Worm (Caenorhabditis elegans) whole organism, late embryonic: ENCODE data around the gene ppk-2.

Source experiments
- C38D4.7 ChIP-seq: fragments of 200-800 bp; sonication (Bioruptor generic); optimal IDR thresholded peaks from 2 replicates; lab custom pipeline; 2018; ENCODE audit warnings: mild to moderate bottlenecking, missing genetic modification characterization, moderate library complexity, missing compliant biosample characterization
- T23F11.4 ChIP-seq: fragments of 200-800 bp; sonication (Bioruptor generic); optimal IDR thresholded peaks from 2 replicates; lab custom pipeline; 2018; ENCODE audit warnings: mild to moderate bottlenecking, missing genetic modification characterization, missing compliant biosample characterization
- ahr-1 ChIP-seq: sonication (generic microtip); optimal IDR thresholded peaks from 2 replicates; lab custom pipeline; 2016; ENCODE audit warnings: missing genetic modification characterization, missing compliant biosample characterization
- ceh-14 ChIP-seq: sonication (generic microtip); optimal IDR thresholded peaks from 2 replicates; lab custom pipeline; 2016; ENCODE audit warnings: missing genotype, missing genetic modification characterization, missing compliant biosample characterization
- ceh-19 ChIP-seq: fragments of 200-800 bp; sonication (Bioruptor generic); optimal IDR thresholded peaks from 2 replicates; lab custom pipeline; 2018; ENCODE audit warnings: mild to moderate bottlenecking, missing genetic modification characterization, missing compliant biosample characterization
- ceh-2 ChIP-seq: sonication (generic microtip); optimal IDR thresholded peaks from 2 replicates; lab custom pipeline; 2016; ENCODE audit warnings: missing genotype, missing genetic modification characterization, missing compliant biosample characterization
- ceh-22 ChIP-seq: sonication (generic microtip); optimal IDR thresholded peaks from 2 replicates; lab custom pipeline; 2017; ENCODE audit warnings: missing biosample characterization, missing genetic modification characterization
- ceh-24 ChIP-seq: sonication (generic microtip); optimal IDR thresholded peaks from 2 replicates; lab custom pipeline; 2016; ENCODE audit warnings: mild to moderate bottlenecking, missing genetic modification characterization, missing compliant biosample characterization
- ceh-31 ChIP-seq: sonication (generic microtip); optimal IDR thresholded peaks from 2 replicates; lab custom pipeline; 2016; ENCODE audit warnings: missing genetic modification characterization, missing compliant biosample characterization
- ceh-45 ChIP-seq: fragments of 200-800 bp; sonication (Bioruptor generic); IDR thresholded peaks from 2 replicates; pipeline ENCODE4 v1.3.6; 2022; ENCODE audit warnings: missing genetic modification reagents, missing genetic modification characterization, missing compliant biosample characterization
- ceh-48 ChIP-seq: sonication (generic microtip); optimal IDR thresholded peaks from 2 replicates; lab custom pipeline; 2016; ENCODE audit warnings: missing genetic modification characterization, inconsistent platforms, missing compliant biosample characterization
- che-1 ChIP-seq: sonication (generic microtip); optimal IDR thresholded peaks from 2 replicates; lab custom pipeline; 2016; ENCODE audit warnings: mild to moderate bottlenecking, missing genetic modification characterization, missing compliant biosample characterization
- dmd-4 ChIP-seq: sonication (generic microtip); optimal IDR thresholded peaks from 2 replicates; lab custom pipeline; 2016; ENCODE audit warnings: borderline replicate concordance, missing genetic modification characterization, missing compliant biosample characterization
- dve-1 ChIP-seq: sonication (generic microtip); optimal IDR thresholded peaks from 2 replicates; lab custom pipeline; 2017; ENCODE audit warnings: antibody characterized with exemption, mild to moderate bottlenecking, missing genetic modification characterization, missing compliant biosample characterization
- elt-2 ChIP-seq: sonication (generic microtip); optimal IDR thresholded peaks from 2 replicates; lab custom pipeline; 2016; ENCODE audit warnings: missing genetic modification reagents, missing genetic modification characterization, missing compliant biosample characterization
- elt-4 ChIP-seq: sonication (generic microtip); optimal IDR thresholded peaks from 2 replicates; lab custom pipeline; 2016; ENCODE audit warnings: missing genetic modification characterization, missing compliant biosample characterization
- eyg-1 ChIP-seq: sonication (generic microtip); optimal IDR thresholded peaks from 2 replicates; lab custom pipeline; 2016; ENCODE audit warnings: missing genotype, missing genetic modification characterization, missing compliant biosample characterization
- fkh-10 ChIP-seq: fragments of 150-350 bp; optimal IDR thresholded peaks from 2 replicates; lab custom pipeline; 2014; ENCODE audit warnings: missing biosample characterization, missing genetic modification reagents, missing genetic modification characterization
- fkh-6 ChIP-seq: sonication (generic microtip); optimal IDR thresholded peaks from 2 replicates; lab custom pipeline; 2016; ENCODE audit warnings: missing genetic modification characterization, missing compliant biosample characterization
- hlh-13 ChIP-seq: fragments of 200-800 bp; sonication (Bioruptor generic); optimal IDR thresholded peaks from 2 replicates; lab custom pipeline; 2018; ENCODE audit warnings: mild to moderate bottlenecking, missing genetic modification characterization, missing compliant biosample characterization
- hlh-15 ChIP-seq: sonication (generic microtip); optimal IDR thresholded peaks from 2 replicates; lab custom pipeline; 2016; ENCODE audit warnings: missing genetic modification characterization, missing compliant biosample characterization
- lim-6 ChIP-seq: sonication (generic microtip); optimal IDR thresholded peaks from 2 replicates; lab custom pipeline; 2016; ENCODE audit warnings: missing genetic modification characterization, missing compliant biosample characterization
- lin-11 ChIP-seq: fragments of 200-800 bp; sonication (Bioruptor generic); optimal IDR thresholded peaks from 2 replicates; lab custom pipeline; 2018; ENCODE audit warnings: mild to moderate bottlenecking, missing genetic modification characterization, missing compliant biosample characterization
- madf-2 ChIP-seq: sonication (generic microtip); optimal IDR thresholded peaks from 2 replicates; lab custom pipeline; 2017; ENCODE audit warnings: missing genetic modification characterization, missing compliant biosample characterization
- mec-3 ChIP-seq: sonication (generic microtip); optimal IDR thresholded peaks from 2 replicates; lab custom pipeline; 2016; ENCODE audit warnings: borderline replicate concordance, missing genetic modification characterization, missing compliant biosample characterization
- nfya-1 ChIP-seq: sonication (generic microtip); optimal IDR thresholded peaks from 2 replicates; lab custom pipeline; 2017; ENCODE audit warnings: missing genetic modification characterization, mild to moderate bottlenecking, missing compliant biosample characterization, antibody characterized with exemption, moderate library complexity
- nhr-11 ChIP-seq: fragments of 150-350 bp; optimal IDR thresholded peaks from 2 replicates; lab custom pipeline; 2014; ENCODE audit warnings: missing biosample characterization, missing genetic modification characterization
- npax-4 ChIP-seq: sonication (generic microtip); optimal IDR thresholded peaks from 2 replicates; lab custom pipeline; 2016; ENCODE audit warnings: missing genetic modification characterization, missing compliant biosample characterization
- pha-2 ChIP-seq: sonication (generic microtip); optimal IDR thresholded peaks from 2 replicates; lab custom pipeline; 2017; ENCODE audit warnings: mild to moderate bottlenecking, missing genetic modification characterization, missing compliant biosample characterization
- pros-1 ChIP-seq: fragments of 150-350 bp; optimal IDR thresholded peaks from 2 replicates; lab custom pipeline; 2014; ENCODE audit warnings: missing biosample characterization, missing genetic modification reagents, missing genetic modification characterization
- rnt-1 ChIP-seq: sonication (generic microtip); optimal IDR thresholded peaks from 2 replicates; lab custom pipeline; 2016; ENCODE audit warnings: missing genetic modification characterization, missing compliant biosample characterization
- sdc-2 ChIP-seq: sonication (generic microtip); optimal IDR thresholded peaks from 2 replicates; lab custom pipeline; 2016; ENCODE audit warnings: missing genotype, missing genetic modification characterization, missing compliant biosample characterization
- sox-2 ChIP-seq: fragments of 200-800 bp; sonication (Bioruptor generic); IDR thresholded peaks from 2 replicates; pipeline ENCODE4 v1.3.6; 2022; ENCODE audit warnings: missing genetic modification reagents, missing genetic modification characterization, missing compliant biosample characterization
- sox-4 ChIP-seq: sonication (generic microtip); optimal IDR thresholded peaks from 2 replicates; lab custom pipeline; 2017; ENCODE audit warnings: mild to moderate bottlenecking, missing genetic modification characterization, inconsistent platforms, missing compliant biosample characterization
- tbx-2 ChIP-seq: sonication (generic microtip); optimal IDR thresholded peaks from 2 replicates; lab custom pipeline; 2016; ENCODE audit warnings: missing genetic modification characterization, missing compliant biosample characterization
- tbx-7 ChIP-seq: sonication (generic microtip); optimal IDR thresholded peaks from 2 replicates; lab custom pipeline; 2016; ENCODE audit warnings: missing genotype, missing genetic modification characterization, missing compliant biosample characterization
- ttx-3 ChIP-seq: sonication (generic microtip); optimal IDR thresholded peaks from 2 replicates; lab custom pipeline; 2016; ENCODE audit warnings: missing genetic modification reagents, missing genetic modification characterization, missing compliant biosample characterization
- unc-42 ChIP-seq: sonication (generic microtip); optimal IDR thresholded peaks from 2 replicates; lab custom pipeline; 2016; ENCODE audit warnings: missing genotype, missing genetic modification characterization, missing compliant biosample characterization
- unc-55 ChIP-seq: sonication (generic microtip); optimal IDR thresholded peaks from 2 replicates; lab custom pipeline; 2017; ENCODE audit warnings: missing biosample characterization, missing genetic modification reagents, missing genetic modification characterization
- unc-86 ChIP-seq: sonication (generic microtip); optimal IDR thresholded peaks from 2 replicates; lab custom pipeline; 2016; ENCODE audit warnings: missing genetic modification characterization, missing compliant biosample characterization
- zip-5 ChIP-seq: sonication (generic microtip); optimal IDR thresholded peaks from 2 replicates; lab custom pipeline; 2016; ENCODE audit warnings: missing genetic modification characterization, missing compliant biosample characterization
- ztf-16 ChIP-seq: sonication (generic microtip); optimal IDR thresholded peaks from 2 replicates; lab custom pipeline; 2017; ENCODE audit warnings: missing genetic modification characterization, missing compliant biosample characterization

ppk-2 gene

DNA sequence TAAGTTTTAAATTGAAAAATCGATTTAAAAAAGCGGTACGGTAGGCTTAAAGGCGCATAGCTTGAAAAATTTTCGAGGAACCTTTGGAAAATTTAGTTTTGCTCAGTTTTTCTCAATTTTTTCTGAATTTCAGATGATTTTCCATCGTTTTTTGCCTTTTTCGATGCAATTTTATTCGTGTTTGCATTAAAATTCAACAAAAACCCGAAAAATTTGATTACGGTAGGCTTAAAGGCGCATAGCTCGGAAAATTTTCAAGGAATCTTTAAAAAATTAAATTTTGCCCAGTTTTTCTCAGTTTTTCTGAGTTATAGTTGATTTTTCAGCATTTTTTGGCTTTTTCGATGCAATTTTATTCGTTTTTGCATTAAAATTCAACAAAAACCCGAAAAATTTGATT lies 785 bp upstream of the ppk-2 start:
- TF ChIP-seq nfya-1 (tag; lab: Kevin White, UChicago) (no peak), nhr-11 (tag; lab: Kevin White, UChicago) (no peak), C38D4.7 (GFP tag; lab: Kevin White, UChicago) (no peak), elt-2 (tag; lab: Kevin White, UChicago) (no peak), ztf-16 (tag; lab: Kevin White, UChicago) (no peak)

DNA sequence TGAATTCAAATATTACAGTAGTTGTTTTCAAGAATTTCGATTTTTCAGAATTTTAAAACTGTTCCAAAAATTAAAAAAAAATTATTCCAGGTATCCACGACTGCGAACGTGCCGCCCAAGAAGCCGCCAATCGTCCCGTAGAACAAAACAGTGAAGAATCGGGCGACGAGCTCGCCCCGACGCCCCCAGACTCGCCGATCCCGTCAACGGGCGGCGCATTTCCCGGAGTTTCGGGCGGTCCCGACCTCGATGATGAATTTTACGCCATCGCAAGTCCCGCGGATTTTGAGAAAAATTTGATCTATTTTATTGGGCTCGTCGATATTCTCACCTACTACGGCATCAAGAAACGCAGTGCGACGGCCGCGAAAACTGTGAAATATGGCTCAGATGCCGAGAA lies 3.8 kb downstream of the ppk-2 start:
- TF ChIP-seq hlh-13 (no peak), ceh-22 (tag; lab: Kevin White, UChicago) (no peak), ahr-1 (tag; lab: Kevin White, UChicago) (no peak), sox-4 (tag; lab: Kevin White, UChicago) (no peak), tbx-7 (tag; lab: Kevin White, UChicago) (no peak), ceh-45 (GFP tag; lab: Robert Waterston, UW) (no peak), unc-55 (GFP tag; lab: Kevin White, UChicago) (no peak), ttx-3 (tag; lab: Kevin White, UChicago) (no peak), tbx-2 (tag; lab: Kevin White, UChicago) (no peak), pha-2 (tag; lab: Kevin White, UChicago) (no peak), fkh-10 (GFP tag; lab: Kevin White, UChicago) (no peak), unc-42 (tag; lab: Kevin White, UChicago) (no peak), C38D4.7 (GFP tag; lab: Kevin White, UChicago) (no peak), ceh-31 (tag; lab: Kevin White, UChicago) (no peak), sox-2 (GFP tag; lab: Robert Waterston, UW) (no peak), T23F11.4 (no peak), dve-1 (tag; lab: Kevin White, UChicago) (no peak), ceh-19 (GFP tag; lab: Kevin White, UChicago) (no peak)

DNA sequence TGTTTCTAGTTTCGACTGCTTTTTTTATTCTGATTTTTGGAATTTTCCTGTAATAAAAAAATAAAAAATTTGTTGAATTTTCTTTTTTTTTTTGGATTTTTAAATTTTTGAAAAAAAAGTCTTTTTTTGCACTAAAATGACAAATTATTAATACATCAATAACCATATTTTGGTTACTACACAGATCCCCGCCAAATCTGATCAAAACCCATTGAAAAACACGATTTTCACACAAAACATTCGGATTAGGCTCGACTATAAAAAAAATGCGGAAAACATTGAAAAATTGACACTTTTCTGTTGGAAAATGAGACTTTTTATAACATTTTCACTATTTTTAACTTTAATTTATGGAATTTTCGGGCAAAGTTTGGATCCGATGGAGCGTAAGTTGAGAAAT lies 8.2 kb downstream of the ppk-2 start, which contains the start of gene Y48G9A.7:
Gene Y48G9A.7, plus strand, starts transcription at position 301 of the 400 bp plus-strand sequence.
- TF ChIP-seq ceh-19 (GFP tag; lab: Kevin White, UChicago) (no peak), dve-1 (tag; lab: Kevin White, UChicago) (no peak), ceh-14 (no peak), hlh-15 (tag; lab: Kevin White, UChicago) (no peak), nhr-11 (tag; lab: Kevin White, UChicago) (no peak), ceh-45 (GFP tag; lab: Robert Waterston, UW) (no peak)

DNA sequence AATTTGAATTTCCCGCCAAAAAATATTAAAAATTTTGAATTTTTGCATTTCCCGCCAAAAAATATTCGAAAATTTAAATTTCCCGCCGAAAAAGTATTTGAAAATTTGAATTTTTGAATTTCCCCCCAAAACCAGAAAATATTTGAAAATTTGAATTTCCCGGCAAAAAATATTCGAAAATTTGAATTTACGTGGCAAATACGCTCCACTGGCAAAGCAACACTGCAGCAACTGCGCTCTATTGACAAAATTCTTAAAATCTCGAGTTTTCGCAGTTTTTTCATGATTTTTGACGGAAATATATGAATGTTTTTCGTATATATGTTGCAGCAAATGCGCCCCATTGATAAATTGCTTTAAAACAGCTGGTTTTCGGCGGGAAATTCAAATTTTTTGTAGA lies 9.3 kb downstream of the ppk-2 start:
- TF ChIP-seq ceh-22 (tag; lab: Kevin White, UChicago) (no peak), ceh-24 (no peak), lin-11 (no peak), ceh-19 (GFP tag; lab: Kevin White, UChicago) (no peak), elt-2 (tag; lab: Kevin White, UChicago) (no peak), ceh-2 (tag; lab: Kevin White, UChicago) (no peak), che-1 (no peak), dve-1 (tag; lab: Kevin White, UChicago) (no peak), T23F11.4 (no peak), unc-86 (tag; lab: Kevin White, UChicago) (no peak), rnt-1 (tag; lab: Kevin White, UChicago) (no peak), sdc-2 (tag; lab: Kevin White, UChicago) (no peak), fkh-10 (GFP tag; lab: Kevin White, UChicago) (no peak), dmd-4 (tag; lab: Kevin White, UChicago) (no peak), ceh-48 (no peak), zip-5 (tag; lab: Kevin White, UChicago) (no peak)
- TF ChIP-seq, all 69 proteins: peak for 0

DNA sequence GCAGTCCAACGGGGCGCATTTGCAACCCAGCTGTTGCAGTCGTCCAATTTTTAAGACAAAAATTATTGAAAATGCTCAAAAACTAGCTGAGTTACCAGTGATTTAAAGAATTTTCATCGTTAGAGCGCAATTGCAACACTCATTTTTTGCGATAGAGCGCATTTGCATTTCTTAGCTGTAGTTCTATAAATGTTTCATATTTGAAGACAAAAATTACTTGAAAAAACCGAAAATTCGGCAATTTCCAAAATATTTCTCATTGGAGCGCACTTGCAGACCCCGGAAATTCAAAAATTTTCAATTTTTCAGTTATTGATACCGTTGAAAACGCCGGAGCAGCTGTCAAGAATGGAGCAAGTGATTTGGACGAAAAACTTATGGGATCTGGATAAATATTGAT lies 9.9 kb downstream of the ppk-2 start:
- TF ChIP-seq nhr-11 (tag; lab: Kevin White, UChicago) (no peak), unc-86 (tag; lab: Kevin White, UChicago) (no peak), lim-6 (tag; lab: Kevin White, UChicago) (no peak), elt-4 (tag; lab: Kevin White, UChicago) (no peak), sdc-2 (tag; lab: Kevin White, UChicago) (no peak), mec-3 (tag; lab: Kevin White, UChicago) (no peak), dmd-4 (tag; lab: Kevin White, UChicago) (no peak), eyg-1 (tag; lab: Kevin White, UChicago) (no peak), madf-2 (tag; lab: Kevin White, UChicago) (no peak), hlh-15 (tag; lab: Kevin White, UChicago) (no peak), rnt-1 (tag; lab: Kevin White, UChicago) (no peak), tbx-2 (tag; lab: Kevin White, UChicago) (no peak), ahr-1 (tag; lab: Kevin White, UChicago) (no peak), pros-1 (tag; lab: Kevin White, UChicago) (no peak), npax-4 (tag; lab: Kevin White, UChicago) (no peak), unc-42 (tag; lab: Kevin White, UChicago) (no peak), fkh-6 (tag; lab: Kevin White, UChicago) (no peak)
